Worm (Caenorhabditis elegans) whole organism, L4/young adult: ENCODE data around the gene Y53G8AR.1.
"Not testable (repeated sequence)": the region's sequence is repeated elsewhere in the genome, so short reads cannot be mapped to it uniquely, and the experiment has no call there.

Experiments
- W03F9.2 ChIP-seq: fragments of 150-350 bp; optimal IDR thresholded peaks from 2 replicates; lab custom pipeline; 2014; ENCODE audit warnings: missing biosample characterization, missing genetic modification characterization
- dao-5 ChIP-seq: sonication (generic microtip); optimal IDR thresholded peaks from 2 replicates; lab custom pipeline; 2016; ENCODE audit warnings: missing genotype, missing genetic modification characterization, moderate library complexity, missing compliant biosample characterization
- him-1 ChIP-seq: sonication (generic microtip); optimal IDR thresholded peaks from 2 replicates; lab custom pipeline; 2016; ENCODE audit warnings: missing genotype, missing genetic modification reagents, missing genetic modification characterization, missing compliant biosample characterization

Gene Y53G8AR.1

ce11 chrIII:3332736-3333135 is at the start of gene Y53G8AR.1:
Gene Y53G8AR.1 (plus strand): TSS chrIII:3333036.
- TF ChIP-seq him-1, W03F9.2, dao-5 (tag; lab: Kevin White, UChicago): not testable (repeated sequence)

DNA sequence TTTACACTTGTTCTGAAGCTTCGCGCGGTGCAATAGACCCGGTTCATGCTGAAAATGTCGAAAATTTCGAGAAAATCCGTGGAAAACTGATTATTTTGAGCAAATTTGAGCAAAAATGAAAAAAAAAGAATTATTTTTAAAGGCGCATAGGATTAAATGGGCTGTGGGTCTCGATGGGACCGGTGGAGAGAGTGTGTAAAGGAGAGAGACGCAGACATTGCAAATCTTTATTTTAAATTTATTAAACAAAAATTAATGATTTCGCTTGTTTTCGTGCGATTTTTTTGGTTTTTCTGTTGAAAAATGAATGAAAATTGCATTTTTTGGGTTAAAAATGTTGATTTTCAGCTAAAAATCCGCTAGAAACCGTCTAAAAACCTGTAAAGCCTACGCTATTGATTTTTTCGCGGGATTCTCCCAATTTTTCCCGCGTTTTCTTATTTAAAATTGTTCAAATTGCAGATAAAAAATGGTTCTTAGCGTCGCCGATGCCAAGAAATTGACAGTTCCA is 38.5 kb upstream of the Y53G8AR.1 start, which contains the start of the genes Y53G8AR.8 and Y53G8AR.6:
Gene Y53G8AR.8, minus strand, starts transcription at position 48 of the 511 bp plus-strand sequence.
Gene Y53G8AR.6, plus strand, starts transcription at position 461 of the 511 bp plus-strand sequence.
- TF ChIP-seq dao-5 (tag; lab: Kevin White, UChicago) (no peak), him-1 (tag; lab: Kevin White, UChicago) (no peak), W03F9.2 (tag; lab: Kevin White, UChicago) (peak; percentile 41)

DNA sequence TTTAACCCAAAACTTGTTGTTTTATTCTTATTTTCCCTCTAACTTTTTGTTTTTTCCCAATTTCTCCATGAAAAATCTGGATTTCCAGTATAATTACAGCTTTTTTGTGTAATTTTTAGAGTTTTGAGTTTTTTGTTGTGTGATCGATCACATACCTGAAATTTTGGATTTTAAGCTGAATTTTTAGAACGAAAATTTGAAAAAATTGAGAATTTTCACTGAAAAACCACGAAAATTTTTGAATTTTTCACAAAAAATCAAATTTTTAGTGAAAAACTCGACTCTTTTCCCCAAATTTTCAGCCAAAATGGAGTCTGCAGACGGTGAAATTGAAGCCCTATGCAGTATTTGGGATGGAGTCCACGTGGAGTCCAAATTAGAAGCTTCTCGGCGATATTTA is 35.7 kb upstream of the Y53G8AR.1 start, which contains the start of gene Y53G8AR.5:
Gene Y53G8AR.5, plus strand, starts transcription at position 301 of the 400 bp plus-strand sequence.
- TF ChIP-seq him-1 (tag; lab: Kevin White, UChicago), result no peak
- TF ChIP-seq dao-5 (tag; lab: Kevin White, UChicago), result no peak
- TF ChIP-seq W03F9.2 (tag; lab: Kevin White, UChicago), result no peak

DNA sequence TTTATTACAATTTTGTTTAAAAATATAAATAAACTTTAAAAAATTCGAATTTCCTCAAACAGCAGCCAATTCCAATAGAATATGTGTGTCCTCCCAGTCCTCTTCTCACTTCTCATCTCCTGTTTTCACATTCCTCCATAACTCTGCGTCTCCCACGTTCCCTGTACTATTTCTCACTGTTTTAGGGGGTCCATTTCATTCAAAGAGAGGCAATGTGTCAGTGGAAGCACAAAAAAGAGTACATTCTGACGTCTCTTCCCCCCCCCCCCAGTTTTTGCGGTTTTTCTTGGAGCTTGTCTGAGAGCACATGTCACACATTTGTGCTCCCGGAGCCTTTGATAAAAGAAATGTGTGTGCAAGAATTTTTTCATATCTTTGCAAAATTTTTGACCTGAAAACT is 28.3 kb upstream of the Y53G8AR.1 start:
- no peak for TF ChIP-seq him-1 (tag; lab: Kevin White, UChicago)
- TF ChIP-seq dao-5 (tag; lab: Kevin White, UChicago), result no peak
- no peak for TF ChIP-seq W03F9.2 (tag; lab: Kevin White, UChicago)

DNA sequence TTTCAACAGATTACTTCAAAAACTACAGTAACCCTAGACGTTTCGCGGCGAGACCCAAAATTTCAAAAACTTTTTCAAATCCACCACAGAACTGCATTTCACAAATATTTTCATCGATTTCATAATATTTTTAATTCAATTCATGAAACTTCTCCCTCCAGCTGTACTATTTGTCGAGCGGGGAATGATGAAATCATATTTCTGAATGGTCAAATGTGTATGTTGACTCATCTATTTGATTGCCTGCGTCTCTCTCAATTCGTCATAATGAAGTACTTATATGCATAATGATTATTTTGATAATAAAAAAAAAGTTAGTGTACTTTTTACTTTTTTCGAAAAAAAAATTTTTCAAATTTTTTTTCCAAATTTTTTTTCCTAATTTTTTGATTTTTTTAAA is 26.5 kb upstream of the Y53G8AR.1 start:
- no peak for TF ChIP-seq dao-5 (tag; lab: Kevin White, UChicago)
- no peak for TF ChIP-seq W03F9.2 (tag; lab: Kevin White, UChicago)
- TF ChIP-seq him-1 (tag; lab: Kevin White, UChicago), result no peak

ce11 chrIII:3307379-3307778 is 25.5 kb upstream of the Y53G8AR.1 start:
- TF ChIP-seq him-1 (tag; lab: Kevin White, UChicago), result no peak

DNA sequence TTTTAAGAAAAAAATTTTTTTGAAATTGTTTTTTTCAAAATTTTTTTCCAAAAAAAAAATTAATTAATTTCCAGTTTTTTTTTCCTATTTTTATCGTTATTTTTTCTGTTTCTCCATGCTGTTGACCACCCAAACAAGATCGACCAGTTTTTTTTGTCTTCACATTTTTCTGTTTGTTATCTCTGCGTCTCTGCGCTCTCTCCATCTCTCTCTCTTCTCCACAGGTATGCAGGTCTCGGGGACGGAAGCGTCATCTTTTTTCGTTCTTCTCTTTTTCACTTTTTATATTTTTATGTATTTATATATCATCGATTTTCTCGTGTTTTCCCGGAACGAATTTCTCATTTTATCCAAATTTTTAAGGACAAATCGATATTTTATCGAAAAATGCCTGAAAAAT is 23.9 kb upstream of the Y53G8AR.1 start:
- TF ChIP-seq him-1 (tag; lab: Kevin White, UChicago), result no peak
- TF ChIP-seq W03F9.2 (tag; lab: Kevin White, UChicago), result no peak
- no peak for TF ChIP-seq dao-5 (tag; lab: Kevin White, UChicago)

- TF ChIP-seq him-1 (tag; lab: Kevin White, UChicago) (no peak), dao-5 (tag; lab: Kevin White, UChicago) (no peak), W03F9.2 (tag; lab: Kevin White, UChicago) (no peak)
These were observed 23.1 kb upstream of the Y53G8AR.1 start for ce11 chrIII:3309700-3310099.

DNA sequence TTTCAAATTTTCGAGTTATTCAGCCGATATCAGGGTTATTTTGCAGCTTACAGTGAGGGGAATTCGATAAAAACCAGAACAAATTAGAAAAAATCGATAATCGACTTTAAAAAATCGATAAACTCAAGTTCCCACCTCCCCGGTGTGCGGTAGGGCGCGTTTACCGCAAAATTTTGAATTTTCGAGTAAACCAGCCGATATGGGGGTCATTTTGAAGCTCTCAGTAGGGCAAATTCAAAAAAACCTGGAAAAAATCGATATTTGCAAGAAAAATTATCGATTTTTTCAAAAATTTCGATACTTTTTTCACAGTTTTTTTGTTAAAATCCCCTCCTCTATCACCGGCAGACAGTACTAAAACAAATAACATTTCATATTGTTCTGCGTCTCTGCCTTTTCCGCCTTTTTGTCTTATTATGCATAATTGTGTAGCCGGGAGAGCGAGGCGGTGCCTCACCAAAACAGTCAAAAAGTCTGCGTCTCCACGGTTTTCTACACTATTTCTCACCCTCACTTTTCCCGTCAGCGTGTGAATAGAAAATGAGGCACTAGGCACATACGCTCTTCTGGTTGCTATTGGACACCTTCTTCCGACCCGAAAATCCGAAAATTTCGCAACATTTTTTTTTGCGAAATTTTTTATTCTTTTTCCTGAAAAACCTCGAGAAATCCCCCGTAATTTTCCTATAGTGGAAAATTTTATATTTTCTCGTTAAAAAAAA is 21.8 kb upstream of the Y53G8AR.1 start, which contains the start of gene ral-1:
Gene ral-1, plus strand, starts transcription at position 435 of the 722 bp plus-strand sequence.
- TF ChIP-seq dao-5 (tag; lab: Kevin White, UChicago) (no peak), W03F9.2 (tag; lab: Kevin White, UChicago) (no peak), him-1 (tag; lab: Kevin White, UChicago) (no peak)

ce11 chrIII:3311607-3312006 is 21.2 kb upstream of the Y53G8AR.1 start:
- TF ChIP-seq him-1 (tag; lab: Kevin White, UChicago) (no peak), dao-5 (tag; lab: Kevin White, UChicago) (no peak), W03F9.2 (tag; lab: Kevin White, UChicago) (no peak)

ce11 chrIII:3312111-3312510 is 20.7 kb upstream of the Y53G8AR.1 start:
- TF ChIP-seq dao-5 (tag; lab: Kevin White, UChicago), result no peak
- TF ChIP-seq W03F9.2 (tag; lab: Kevin White, UChicago), result no peak
- no peak for TF ChIP-seq him-1 (tag; lab: Kevin White, UChicago)

- no peak for TF ChIP-seq dao-5 (tag; lab: Kevin White, UChicago)
- no peak for TF ChIP-seq W03F9.2 (tag; lab: Kevin White, UChicago)
- no peak for TF ChIP-seq him-1 (tag; lab: Kevin White, UChicago)
These were observed 14.9 kb upstream of the Y53G8AR.1 start for ce11 chrIII:3317887-3318286.

DNA sequence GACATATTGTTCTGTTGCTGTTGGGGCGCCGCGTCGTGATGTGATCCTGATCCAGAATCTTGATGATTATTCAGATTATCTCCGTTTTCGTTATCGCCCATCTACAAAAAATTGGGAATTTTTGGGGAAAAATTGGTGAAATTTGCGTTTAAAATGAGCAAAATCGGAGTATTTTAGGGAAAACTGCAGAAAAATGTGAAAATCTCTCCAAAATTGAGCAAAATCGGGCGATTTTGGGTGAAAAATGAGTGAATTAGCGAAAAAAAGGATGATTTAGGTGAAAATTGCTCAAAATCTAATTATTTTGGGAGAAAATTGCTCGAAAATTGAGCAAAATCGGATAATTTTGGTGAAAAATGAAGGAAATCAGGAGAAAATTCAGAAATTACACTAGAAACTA is 11.7 kb upstream of the Y53G8AR.1 start, which contains the start of gene Y53G8AR.9:
Gene Y53G8AR.9, minus strand, starts transcription at position 101 of the 400 bp plus-strand sequence.
- TF ChIP-seq him-1 (tag; lab: Kevin White, UChicago) (no peak), dao-5 (tag; lab: Kevin White, UChicago) (no peak), W03F9.2 (tag; lab: Kevin White, UChicago) (no peak)
